Fruit fly (Drosophila melanogaster): Measurements from ENCODE around the gene sog.

Gene sog

dm6 chrX:15671026-15671563, 37.9 kb upstream of the sog start, which contains the start of gene CG15646 (continued):
- peak; percentile 50; the same call in 1 of the 3 replicates for TF ChIP-seq CG7963 (GFP tag; IDR thresholded peaks at IDR 0.05; ENCODE audit: partially characterized antibody)
- TF ChIP-seq CG15479 (GFP tag; optimal IDR thresholded peaks at IDR 0.05) = peak; percentile 58
- peak; percentile 76 for TF ChIP-seq CG13775 (GFP tag; optimal IDR thresholded peaks at IDR 0.05)
- TF ChIP-seq CG15601 (tag; optimal IDR thresholded peaks at IDR 0.05) = peak; percentile 100
- peak; percentile 26 for TF ChIP-seq BtbVII (GFP tag; optimal IDR thresholded peaks at IDR 0.05)
- no peak for TF ChIP-seq gce (GFP tag; IDR thresholded peaks at IDR 0.05)
- peak; percentile 52 for TF ChIP-seq CG18619 (GFP tag; optimal IDR thresholded peaks at IDR 0.05)
- TF ChIP-seq Aef1 (GFP tag; IDR thresholded peaks at IDR 0.05) = no peak
- no peak for TF ChIP-seq sug (tag; optimal IDR thresholded peaks at IDR 0.05)
- 0 out of 2 replicates have a peak, but pooled peaks have one; percentile 28 for TF ChIP-seq CG32767 (GFP tag; IDR thresholded peaks at IDR 0.05)
- TF ChIP-seq chinmo (GFP tag; IDR thresholded peaks at IDR 0.05; ENCODE audit: partially characterized antibody) = no peak
- TF ChIP-seq Max (GFP tag; optimal IDR thresholded peaks at IDR 0.05) = peak; percentile 9
- TF ChIP-seq sna (GFP tag; IDR thresholded peaks at IDR 0.05; ENCODE audit: partially characterized antibody) = no peak
- no peak for TF ChIP-seq CG9817 (tag; optimal IDR thresholded peaks at IDR 0.05)
- TF ChIP-seq Oli (tag; optimal IDR thresholded peaks at IDR 0.05) = peak; percentile 72
- no peak for TF ChIP-seq Drgx (GFP tag; IDR thresholded peaks at IDR 0.05)
- TF ChIP-seq CG9215 (GFP tag; IDR thresholded peaks at IDR 0.05) = 0 out of 2 replicates have a peak, but pooled peaks have one; percentile 9
- TF ChIP-seq Gug (GFP tag; IDR thresholded peaks at IDR 0.05) = 0 out of 4 replicates have a peak, but pooled peaks have one; percentile 15
- no peak for TF ChIP-seq CG17186 (GFP tag; optimal IDR thresholded peaks at IDR 0.05)
- no peak for TF ChIP-seq CG42726 (GFP tag; IDR thresholded peaks at IDR 0.05; ENCODE audit: partially characterized antibody)
- TF ChIP-seq Sox102F (GFP tag; optimal IDR thresholded peaks at IDR 0.05) = peak; percentile 61
- peak; percentile 94 for TF ChIP-seq CG17829 (tag; optimal IDR thresholded peaks at IDR 0.05)
- peak; percentile 30 for TF ChIP-seq CG2116 (GFP tag; optimal IDR thresholded peaks at IDR 0.05)
- TF ChIP-seq CG2712 (tag; optimal IDR thresholded peaks at IDR 0.05) = peak; percentile 95
- peak; percentile 71 for TF ChIP-seq twi (tag; optimal IDR thresholded peaks at IDR 0.05)
- TF ChIP-seq eyg (GFP tag; optimal IDR thresholded peaks at IDR 0.05) = no peak
- peak; percentile 38 for TF ChIP-seq CG18764 (GFP tag; optimal IDR thresholded peaks at IDR 0.05)
- no peak for TF ChIP-seq CG11085 (GFP tag; IDR thresholded peaks at IDR 0.05)
- peak; percentile 82 for TF ChIP-seq trem (tag; optimal IDR thresholded peaks at IDR 0.05)
- peak; percentile 53 for TF ChIP-seq CG17385 (GFP tag; optimal IDR thresholded peaks at IDR 0.05)
- no peak for TF ChIP-seq jing (GFP tag; optimal IDR thresholded peaks at IDR 0.05)
- no peak for TF ChIP-seq Dad (GFP tag; optimal IDR thresholded peaks at IDR 0.05)
- TF ChIP-seq HLH4C (GFP tag; IDR thresholded peaks at IDR 0.05; ENCODE audit: partially characterized antibody) = no peak
- TF ChIP-seq Ets97D (GFP tag; optimal IDR thresholded peaks at IDR 0.05) = no peak
- TF ChIP-seq Optix (GFP tag; IDR thresholded peaks at IDR 0.05) = no peak
- TF ChIP-seq CG16779 (GFP tag; IDR thresholded peaks at IDR 0.05) = no peak
- TF ChIP-seq CG14014 (GFP tag; IDR thresholded peaks at IDR 0.05) = no peak
- TF ChIP-seq dysf (GFP tag; IDR thresholded peaks at IDR 0.05) = peak; percentile 63; the same call in 2 of the 3 replicates
- TF ChIP-seq CG10431 (GFP tag; optimal IDR thresholded peaks at IDR 0.05) = peak; percentile 10
- no peak for TF ChIP-seq MBD-R2 (GFP tag; IDR thresholded peaks at IDR 0.05)
- no peak for TF ChIP-seq D19B (GFP tag; optimal IDR thresholded peaks at IDR 0.05)
- peak; percentile 35 for TF ChIP-seq Vsx1 (GFP tag; optimal IDR thresholded peaks at IDR 0.05)
- TF ChIP-seq CG34422 (GFP tag; IDR thresholded peaks at IDR 0.05) = no peak
- no peak for TF ChIP-seq cwo (GFP tag; optimal IDR thresholded peaks at IDR 0.05)
- peak; percentile 87 for TF ChIP-seq gsb-n (tag; optimal IDR thresholded peaks at IDR 0.05)
- peak; percentile 21 for TF ChIP-seq kah (GFP tag; optimal IDR thresholded peaks at IDR 0.05)
- no peak for TF ChIP-seq Sry-δ (GFP tag; optimal IDR thresholded peaks at IDR 0.05)
- TF ChIP-seq CG8290 (GFP tag; optimal IDR thresholded peaks at IDR 0.05) = peak; percentile 69
- TF ChIP-seq CG8290 (tag; optimal IDR thresholded peaks at IDR 0.05) = peak in 1 of 2 experiments; percentile 39
- no peak for TF ChIP-seq Oaz (GFP tag; IDR thresholded peaks at IDR 0.05)
